Fruit fly (Drosophila melanogaster) whole organism, wandering third instar larva: ENCODE results near the gene Reck.

Experiments used
- Abd-B ChIP-seq: fragments of >200 bp; optimal IDR thresholded peaks from 2 replicates; lab custom pipeline; 2017; ENCODE audit warnings: missing biosample characterization, missing genetic modification characterization
- CG32264 ChIP-seq: fragments of 200-800 bp; sonication (Bioruptor generic); optimal IDR thresholded peaks from 2 replicates; lab custom pipeline; 2016; ENCODE audit warnings: missing biosample characterization, missing genetic modification characterization
- CG9705 ChIP-seq: fragments of 200-800 bp; sonication (Bioruptor generic); optimal IDR thresholded peaks from 2 replicates; lab custom pipeline; 2018; ENCODE audit warnings: missing biosample characterization, mild to moderate bottlenecking, missing genetic modification characterization
- Dfd ChIP-seq: fragments of >200 bp; optimal IDR thresholded peaks from 2 replicates; lab custom pipeline; 2017; ENCODE audit warnings: missing biosample characterization, missing genetic modification characterization
- GATAd ChIP-seq: sonication (Bioruptor generic); optimal IDR thresholded peaks from 2 replicates; lab custom pipeline; 2016; ENCODE audit warnings: missing biosample characterization, missing genetic modification characterization
- HLH106 ChIP-seq: fragments of 200-800 bp; optimal IDR thresholded peaks from 3 replicates; lab custom pipeline; 2019; ENCODE audit warnings: missing biosample characterization, mild to moderate bottlenecking, missing genetic modification characterization, moderate library complexity
- Hnf4 ChIP-seq: fragments of 200-800 bp; sonication (Bioruptor generic); optimal IDR thresholded peaks from 2 replicates; lab custom pipeline; 2016; ENCODE audit warnings: missing biosample characterization, mild to moderate bottlenecking, missing genetic modification characterization
- Hr78 ChIP-seq: fragments of >200 bp; optimal IDR thresholded peaks from 2 replicates; lab custom pipeline; 2017; ENCODE audit warnings: missing biosample characterization, missing genetic modification characterization
- Hr83 ChIP-seq: fragments of 200-300 bp; sonication (Bioruptor generic); optimal IDR thresholded peaks from 2 replicates; lab custom pipeline; 2016; ENCODE audit warnings: missing biosample characterization, mild to moderate bottlenecking, missing genetic modification characterization, moderate library complexity; ENCODE audit not compliant: poor library complexity, severe bottlenecking
- Jra ChIP-seq: sonication (Bioruptor generic); optimal IDR thresholded peaks from 2 replicates; lab custom pipeline; 2016; ENCODE audit warnings: missing biosample characterization, missing genetic modification characterization
- Mio ChIP-seq: sonication (Bioruptor generic); optimal IDR thresholded peaks from 2 replicates; lab custom pipeline; 2016; ENCODE audit warnings: missing biosample characterization, missing genetic modification characterization
- Myc ChIP-seq: fragments of >200 bp; optimal IDR thresholded peaks from 2 replicates; lab custom pipeline; 2017
- N ChIP-seq: fragments of >200 bp; optimal IDR thresholded peaks from 2 replicates; lab custom pipeline; 2018; ENCODE audit warnings: missing biosample characterization, missing external identifiers, missing genetic modification characterization
- OdsH ChIP-seq: fragments of 200-800 bp; sonication (Bioruptor generic); optimal IDR thresholded peaks from 2 replicates; lab custom pipeline; 2016; ENCODE audit warnings: missing biosample characterization, mild to moderate bottlenecking, missing genetic modification characterization
- Rel ChIP-seq, 2 experiments: fragments of 200-800 bp; sonication (Bioruptor generic) in 1 of 2; optimal IDR thresholded peaks; 2 replicates in 1 of 2; 3 replicates in 1 of 2; lab custom pipeline; 2016 to 2019; ENCODE audit warnings: mild to moderate bottlenecking in 2 of 2, missing biosample characterization in 2 of 2, missing genetic modification characterization in 2 of 2, moderate library complexity in 1 of 2
- Vsx2 ChIP-seq: fragments of 200-300, 225-300 bp; sonication (Bioruptor generic); optimal IDR thresholded peaks from 2 replicates; lab custom pipeline; 2018; ENCODE audit warnings: missing biosample characterization, missing genetic modification characterization; ENCODE audit not compliant: partially characterized antibody
- dl ChIP-seq, 2 experiments: fragments of 175-275, 200-275 bp in 1 of 2; fragments of 200-275 bp in 1 of 2; sonication (Bioruptor generic); optimal IDR thresholded peaks; lab custom pipeline; 2018; ENCODE audit warnings: mild to moderate bottlenecking in 2 of 2, missing biosample characterization in 2 of 2, missing genetic modification characterization in 2 of 2, moderate library complexity in 2 of 2; ENCODE audit not compliant: partially characterized antibody in 2 of 2, insufficient read depth in 1 of 2
- dmrt93B ChIP-seq: fragments of 200-800 bp; sonication (Bioruptor generic); optimal IDR thresholded peaks from 2 replicates; lab custom pipeline; 2018; ENCODE audit warnings: missing biosample characterization, mild to moderate bottlenecking, missing genetic modification characterization
- ey ChIP-seq: fragments of 200-800 bp; sonication (Bioruptor generic); optimal IDR thresholded peaks from 2 replicates; lab custom pipeline; 2016; ENCODE audit warnings: missing biosample characterization, missing genetic modification characterization
- foxo ChIP-seq, 2 experiments: fragments of 200-800 bp; sonication (Bioruptor generic); optimal IDR thresholded peaks; 2 replicates in 1 of 2; 3 replicates in 1 of 2; lab custom pipeline; 2016 to 2017; ENCODE audit warnings: missing biosample characterization in 2 of 2, missing genetic modification characterization in 2 of 2
- fru ChIP-seq: fragments of 200-800 bp; sonication (Bioruptor generic); optimal IDR thresholded peaks from 3 replicates; lab custom pipeline; 2016; ENCODE audit warnings: missing biosample characterization, mild to moderate bottlenecking, missing genetic modification characterization
- h ChIP-seq: fragments of 200-800 bp; sonication (Bioruptor generic); optimal IDR thresholded peaks from 3 replicates; lab custom pipeline; 2016; ENCODE audit warnings: missing biosample characterization, mild to moderate bottlenecking, missing genetic modification characterization
- jim ChIP-seq: fragments of 175-275, 200-325 bp; sonication (Bioruptor generic); optimal IDR thresholded peaks from 2 replicates; lab custom pipeline; 2016; ENCODE audit warnings: missing biosample characterization, mild to moderate bottlenecking, missing genetic modification characterization
- lola ChIP-seq: fragments of >200 bp; optimal IDR thresholded peaks from 2 replicates; lab custom pipeline; 2017; ENCODE audit warnings: missing biosample characterization, missing genetic modification characterization
- pan ChIP-seq: fragments of >200 bp; optimal IDR thresholded peaks from 2 replicates; lab custom pipeline; 2017
- sage ChIP-seq: fragments of 200-800 bp; sonication (Bioruptor generic); optimal IDR thresholded peaks from 2 replicates; lab custom pipeline; 2016; ENCODE audit warnings: missing biosample characterization, mild to moderate bottlenecking, missing genetic modification characterization
- sv ChIP-seq: fragments of 200-800 bp; sonication (Bioruptor generic); optimal IDR thresholded peaks from 3 replicates; lab custom pipeline; 2016; ENCODE audit warnings: missing biosample characterization, missing genetic modification characterization
- tai ChIP-seq: sonication (Bioruptor generic); optimal IDR thresholded peaks from 2 replicates; lab custom pipeline; 2016; ENCODE audit warnings: missing biosample characterization, missing genetic modification characterization
- usp ChIP-seq: fragments of >200 bp; optimal IDR thresholded peaks from 2 replicates; lab custom pipeline; 2017; ENCODE audit warnings: missing biosample characterization, missing genetic modification characterization
- woc ChIP-seq: sonication (Bioruptor generic); optimal IDR thresholded peaks from 2 replicates; lab custom pipeline; 2016; ENCODE audit warnings: missing biosample characterization, mild to moderate bottlenecking, missing genetic modification characterization

The Reck gene

DNA sequence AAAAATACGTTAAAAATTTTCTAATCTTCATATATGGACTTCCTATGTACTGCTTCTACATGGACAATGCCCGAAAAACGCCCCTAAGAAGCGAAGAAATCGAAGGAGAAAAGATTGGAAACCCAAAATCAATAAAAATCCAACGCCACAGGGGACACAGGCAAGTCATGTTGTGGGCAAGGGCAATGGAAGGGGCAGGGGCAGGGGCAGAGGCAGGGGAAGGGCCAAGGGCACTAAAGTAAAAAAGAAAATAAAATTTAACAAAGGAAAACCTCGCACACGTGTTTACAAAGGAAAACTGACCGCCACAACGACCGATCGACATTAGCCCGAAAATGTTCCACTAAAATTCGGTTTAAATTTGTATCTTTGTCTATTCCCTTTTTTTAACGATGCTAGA, 51.1 kb downstream of the Reck start:
- no peak for TF ChIP-seq ey
- TF ChIP-seq sage (GFP tag; lab: Kevin White, UChicago), result no peak
- no peak for TF ChIP-seq foxo (GFP tag; optimal IDR thresholded peaks at IDR 0.05; lab: Kevin White, UChicago)
- no peak for TF ChIP-seq pan
- TF ChIP-seq woc (GFP tag; lab: Kevin White, UChicago), result no peak
- no peak for TF ChIP-seq Mio (GFP tag; lab: Kevin White, UChicago)
- no peak for TF ChIP-seq GATAd (GFP tag; lab: Kevin White, UChicago)

DNA sequence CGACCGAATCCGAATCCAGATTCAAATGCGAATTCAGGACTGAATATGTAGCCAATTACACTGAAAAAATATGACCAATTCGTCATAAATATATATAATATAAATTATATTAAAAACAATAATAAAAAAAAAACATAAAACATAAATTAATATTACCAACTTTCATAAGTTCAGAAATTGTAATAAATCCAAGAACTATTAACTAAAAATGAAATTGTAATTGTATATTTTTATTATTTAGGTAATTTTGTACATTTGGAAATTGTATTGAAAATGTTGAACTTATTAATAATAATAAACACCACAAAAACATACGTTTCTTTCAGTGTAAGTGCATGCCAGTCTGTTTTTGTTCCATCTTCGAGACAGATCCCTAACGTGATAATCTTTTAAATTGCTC, 52.8 kb downstream of the Reck start:
- TF ChIP-seq dmrt93B (GFP tag; lab: Kevin White, UChicago) (no peak), GATAd (GFP tag; lab: Kevin White, UChicago) (no peak), CG32264 (no peak), OdsH (no peak), Vsx2 (GFP tag; lab: Kevin White, UChicago) (no peak), Hr78 (GFP tag; lab: Kevin White, UChicago) (no peak), ey (no peak)
- TF ChIP-seq, all 38 proteins: peak for 0

dm6 chr3L:14960549-14960948, 53.3 kb downstream of the Reck start:
- TF ChIP-seq jim, result no peak
- no peak for TF ChIP-seq CG32264
- TF ChIP-seq woc (GFP tag; lab: Kevin White, UChicago), result no peak
- no peak for TF ChIP-seq h (GFP tag; lab: Kevin White, UChicago)
- no peak for TF ChIP-seq Dfd (GFP tag; lab: Kevin White, UChicago)
- TF ChIP-seq dl (GFP tag; optimal IDR thresholded peaks at IDR 0.05; lab: Kevin White, UChicago; ENCODE audit: insufficient read depth in 1 of 2, partially characterized antibody in 2 of 2), result no peak
- TF ChIP-seq CG9705 (GFP tag; lab: Kevin White, UChicago), result no peak
- TF ChIP-seq Rel (GFP tag; optimal IDR thresholded peaks at IDR 0.05; lab: Kevin White, UChicago), result no peak
- TF ChIP-seq Rel (tag; optimal IDR thresholded peaks at IDR 0.05; lab: Kevin White, UChicago), result no peak
- no peak for TF ChIP-seq usp (GFP tag; lab: Kevin White, UChicago)
- no peak for TF ChIP-seq foxo (GFP tag; optimal IDR thresholded peaks at IDR 0.05; lab: Kevin White, UChicago)
- no peak for TF ChIP-seq Mio (GFP tag; lab: Kevin White, UChicago)

DNA sequence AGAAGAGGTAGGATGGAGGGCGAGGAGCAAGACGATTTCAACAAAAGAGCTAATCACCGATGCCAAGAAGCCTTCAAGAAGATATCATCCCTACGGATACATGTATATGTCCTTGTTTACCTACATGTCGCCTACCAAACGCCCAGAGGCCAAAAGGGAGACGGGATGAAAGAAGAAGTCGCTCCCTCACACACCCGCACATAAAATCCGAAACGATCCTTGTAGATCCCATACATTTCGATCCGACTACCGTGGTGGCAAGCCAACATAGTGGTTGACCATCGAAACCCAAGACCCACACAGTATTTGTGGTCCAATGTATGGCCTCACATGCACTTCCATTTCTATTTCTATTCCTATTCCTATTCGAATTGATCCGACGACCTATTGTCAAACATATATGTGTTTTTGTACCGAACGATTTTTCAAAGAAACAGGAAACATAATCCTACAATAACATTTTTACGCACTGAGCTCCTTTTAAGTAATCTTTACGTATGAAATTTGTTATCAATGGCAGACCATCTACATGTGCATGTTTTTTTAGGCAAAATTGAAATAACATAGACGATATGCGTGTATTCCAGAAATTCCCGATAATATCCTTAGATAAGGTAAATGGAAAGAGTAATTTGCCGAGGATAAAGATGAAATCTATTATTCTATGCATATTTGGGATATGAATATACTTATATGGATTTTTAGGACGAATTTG, 55.1 kb downstream of the Reck start:
- TF ChIP-seq Hnf4 (GFP tag; lab: Kevin White, UChicago), result no peak
- no peak for TF ChIP-seq CG9705 (GFP tag; lab: Kevin White, UChicago)
- no peak for TF ChIP-seq Mio (GFP tag; lab: Kevin White, UChicago)
- no peak for TF ChIP-seq N (GFP tag; lab: Kevin White, UChicago)
- TF ChIP-seq Dfd (GFP tag; lab: Kevin White, UChicago), result no peak
- TF ChIP-seq Myc, result no peak
- no peak for TF ChIP-seq h (GFP tag; lab: Kevin White, UChicago)
- TF ChIP-seq sv (GFP tag; lab: Kevin White, UChicago), result no peak
- no peak for TF ChIP-seq GATAd (GFP tag; lab: Kevin White, UChicago)
- TF ChIP-seq Hr83, result no peak
- no peak for TF ChIP-seq fru (GFP tag; lab: Kevin White, UChicago)
- TF ChIP-seq HLH106, result no peak

- TF ChIP-seq tai (no peak), CG9705 (GFP tag; lab: Kevin White, UChicago) (no peak), pan (no peak), CG32264 (no peak), sv (GFP tag; lab: Kevin White, UChicago) (no peak), Jra (GFP tag; lab: Kevin White, UChicago) (no peak), fru (GFP tag; lab: Kevin White, UChicago) (no peak), lola (no peak), Vsx2 (GFP tag; lab: Kevin White, UChicago) (no peak), GATAd (GFP tag; lab: Kevin White, UChicago) (no peak), usp (GFP tag; lab: Kevin White, UChicago) (no peak), sage (GFP tag; lab: Kevin White, UChicago) (no peak), Abd-B (GFP tag; lab: Kevin White, UChicago) (no peak), Hr83 (no peak), Mio (GFP tag; lab: Kevin White, UChicago) (no peak)
Observed at dm6 chr3L:14957033-14957328, 56.9 kb downstream of the Reck start.
